Fruit fly (Drosophila melanogaster): ENCODE data around the gene Trxr1.

Trxr1 gene

DNA sequence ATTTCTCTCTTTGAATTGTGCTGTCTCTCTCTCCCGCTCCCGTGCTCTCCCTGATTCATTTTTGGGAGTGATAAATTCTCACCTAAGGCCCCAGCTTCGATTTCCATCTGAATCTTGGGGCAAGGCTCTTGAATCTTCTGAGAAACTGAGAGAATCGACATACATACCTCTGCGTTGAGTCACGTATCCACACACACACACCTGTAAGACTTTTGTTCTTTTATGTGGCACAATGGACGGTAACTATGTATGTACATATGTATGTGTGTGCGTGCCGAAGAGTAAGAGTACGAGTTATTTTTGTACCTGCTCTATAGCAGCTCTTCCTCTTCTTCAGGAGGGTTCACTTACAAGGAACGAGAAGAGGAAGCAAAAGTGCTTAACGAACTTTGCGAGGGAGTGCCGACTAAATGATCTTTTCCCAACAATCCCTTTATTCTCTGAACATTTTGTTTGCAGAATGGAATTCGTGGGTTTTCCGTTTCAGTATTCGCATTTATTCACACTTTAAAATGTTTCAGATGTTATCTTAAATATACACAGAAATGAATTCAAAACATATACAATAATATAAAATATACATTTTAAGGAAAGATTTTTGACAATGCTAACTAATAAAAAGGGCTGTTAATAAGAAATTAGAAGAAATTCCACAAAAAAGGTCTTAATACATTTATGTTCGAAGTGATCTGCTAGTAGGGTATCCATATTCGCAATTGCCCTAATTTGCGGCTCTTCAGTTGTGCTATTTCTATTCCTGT is 27.1 kb upstream of the Trxr1 start:
- TF ChIP-seq noc (tag; optimal IDR thresholded peaks at IDR 0.05), result no peak

DNA sequence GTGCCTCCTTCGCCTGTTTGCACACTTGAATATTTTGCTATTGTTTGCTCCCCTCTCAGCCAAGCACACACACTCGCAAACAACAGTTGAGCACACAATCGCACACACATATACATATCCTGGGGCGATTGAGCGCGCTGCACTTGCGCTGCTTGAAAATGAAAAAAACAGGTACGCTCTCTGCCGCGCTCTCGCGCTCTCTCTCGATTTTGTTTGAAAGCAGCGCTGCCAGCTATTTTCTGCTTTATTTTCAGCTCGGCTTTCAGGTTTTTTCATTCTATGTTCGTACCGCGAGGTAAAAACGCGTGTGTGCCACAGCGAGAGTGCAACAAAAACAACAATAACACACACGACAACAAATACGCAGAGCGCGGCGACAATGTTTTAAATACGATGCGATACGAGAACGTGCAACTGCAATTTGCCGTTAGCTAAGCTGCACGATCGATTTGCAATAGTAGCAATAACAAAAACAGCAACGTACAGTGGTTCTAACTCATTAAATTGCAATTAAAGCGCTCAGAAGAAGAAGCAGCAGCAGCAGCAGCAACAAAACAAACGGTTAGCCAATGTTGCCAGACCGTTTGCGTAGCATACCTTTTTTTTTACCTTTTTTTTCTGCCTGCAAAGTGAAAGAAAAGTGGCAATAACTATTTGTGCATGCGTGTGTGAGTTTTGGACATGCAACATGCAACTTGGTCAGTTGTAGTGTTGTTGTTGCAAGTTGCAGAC is 26.3 kb upstream of the Trxr1 start:
- TF ChIP-seq noc (tag; optimal IDR thresholded peaks at IDR 0.05), result no peak

DNA sequence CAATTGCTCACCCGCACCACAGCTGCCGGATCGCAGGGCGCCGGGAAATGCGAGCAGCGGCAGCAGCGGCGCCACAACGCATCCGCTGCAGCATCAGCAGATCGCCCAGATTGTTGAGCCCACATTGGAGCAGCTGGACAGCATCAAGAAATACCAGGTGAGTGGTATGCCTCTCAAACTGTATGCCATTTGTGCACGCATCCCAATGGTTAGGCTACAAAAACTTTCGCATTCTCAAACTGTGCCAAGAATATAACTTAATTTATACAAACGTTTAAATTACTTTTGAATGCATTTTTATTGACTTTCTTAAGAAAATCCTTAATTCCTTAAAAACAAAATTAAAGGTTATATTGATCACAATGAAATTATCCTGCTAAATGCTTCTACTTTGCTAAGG is 14.4 kb upstream of the Trxr1 start:
- TF ChIP-seq noc (tag; optimal IDR thresholded peaks at IDR 0.05), result no peak

dm6 chrX:8229918-8230699 is 12.2 kb upstream of the Trxr1 start:
- peak; percentile 65 for TF ChIP-seq noc (tag; optimal IDR thresholded peaks at IDR 0.05)

DNA sequence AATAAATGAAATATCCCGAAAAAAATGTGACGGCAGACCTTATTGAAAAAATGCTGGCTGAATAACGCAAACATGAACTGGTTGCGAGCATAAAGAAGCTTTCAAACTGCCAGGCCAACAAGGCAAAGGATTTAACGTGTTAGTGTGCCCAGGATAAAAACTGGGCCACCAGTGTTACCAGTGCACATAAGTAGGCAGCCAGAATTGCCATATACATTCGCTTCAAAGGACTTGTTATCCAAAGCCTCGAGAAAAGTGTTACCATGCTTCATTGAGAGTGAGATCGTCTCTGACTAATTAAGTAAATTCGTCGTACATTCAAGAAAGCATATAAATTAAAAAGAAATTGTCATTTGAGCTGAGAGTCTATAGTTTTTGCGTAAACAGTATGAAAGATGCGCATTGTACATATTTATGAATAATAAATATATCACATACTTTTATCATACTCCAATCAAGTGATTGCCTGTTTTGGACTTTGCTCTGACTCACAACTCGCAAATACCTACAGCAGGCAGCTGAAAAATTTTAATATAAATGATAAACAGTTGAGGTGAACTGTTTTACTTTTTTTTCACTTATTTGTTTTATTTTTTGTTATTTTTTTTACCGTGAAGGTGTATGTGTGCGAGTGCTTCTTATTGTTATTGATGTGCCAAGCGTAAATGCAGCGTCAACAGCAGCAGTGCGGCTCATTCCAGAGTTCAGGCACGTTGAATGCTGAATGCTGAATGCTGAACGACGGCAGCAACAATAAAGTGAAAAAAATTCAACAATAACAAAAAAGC is 10.9 kb upstream of the Trxr1 start:
- TF ChIP-seq noc (tag; optimal IDR thresholded peaks at IDR 0.05), result no peak

- TF ChIP-seq noc (tag; optimal IDR thresholded peaks at IDR 0.05), result peak; percentile 77
Observed at dm6 chrX:8233167-8233566, 9.2 kb upstream of the Trxr1 start.

- no peak for TF ChIP-seq noc (tag; optimal IDR thresholded peaks at IDR 0.05)
Observed at dm6 chrX:8233915-8234565, 8.3 kb upstream of the Trxr1 start.

DNA sequence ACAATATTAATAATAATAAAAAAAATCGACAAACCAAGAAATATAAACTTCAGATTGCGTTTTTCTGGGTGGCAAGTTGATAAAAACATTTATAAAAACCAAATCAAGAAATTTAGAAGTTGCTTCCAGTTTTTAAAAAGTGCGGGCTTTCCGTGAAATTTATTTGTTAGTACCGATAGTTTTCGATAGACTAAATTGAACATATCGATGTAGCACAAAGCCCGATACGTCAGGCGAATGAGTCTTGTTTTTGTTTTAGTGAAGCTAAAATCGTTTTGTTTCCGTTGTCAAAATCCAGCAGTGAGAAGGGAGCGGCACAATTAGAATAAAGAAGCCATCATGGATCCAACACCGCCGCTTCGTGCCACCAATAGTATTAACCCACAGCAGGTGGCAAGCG is 1.9 kb upstream of the Trxr1 start, which contains the start of gene CG2147:
TSS of gene CG2147 (plus strand) at position 254 of the 400 bp plus-strand sequence.
- no peak for TF ChIP-seq noc (tag; optimal IDR thresholded peaks at IDR 0.05)

- TF ChIP-seq noc (tag; optimal IDR thresholded peaks at IDR 0.05), result no peak
Observed at dm6 chrX:8243251-8243650, 923 bp downstream of the Trxr1 start.

DNA sequence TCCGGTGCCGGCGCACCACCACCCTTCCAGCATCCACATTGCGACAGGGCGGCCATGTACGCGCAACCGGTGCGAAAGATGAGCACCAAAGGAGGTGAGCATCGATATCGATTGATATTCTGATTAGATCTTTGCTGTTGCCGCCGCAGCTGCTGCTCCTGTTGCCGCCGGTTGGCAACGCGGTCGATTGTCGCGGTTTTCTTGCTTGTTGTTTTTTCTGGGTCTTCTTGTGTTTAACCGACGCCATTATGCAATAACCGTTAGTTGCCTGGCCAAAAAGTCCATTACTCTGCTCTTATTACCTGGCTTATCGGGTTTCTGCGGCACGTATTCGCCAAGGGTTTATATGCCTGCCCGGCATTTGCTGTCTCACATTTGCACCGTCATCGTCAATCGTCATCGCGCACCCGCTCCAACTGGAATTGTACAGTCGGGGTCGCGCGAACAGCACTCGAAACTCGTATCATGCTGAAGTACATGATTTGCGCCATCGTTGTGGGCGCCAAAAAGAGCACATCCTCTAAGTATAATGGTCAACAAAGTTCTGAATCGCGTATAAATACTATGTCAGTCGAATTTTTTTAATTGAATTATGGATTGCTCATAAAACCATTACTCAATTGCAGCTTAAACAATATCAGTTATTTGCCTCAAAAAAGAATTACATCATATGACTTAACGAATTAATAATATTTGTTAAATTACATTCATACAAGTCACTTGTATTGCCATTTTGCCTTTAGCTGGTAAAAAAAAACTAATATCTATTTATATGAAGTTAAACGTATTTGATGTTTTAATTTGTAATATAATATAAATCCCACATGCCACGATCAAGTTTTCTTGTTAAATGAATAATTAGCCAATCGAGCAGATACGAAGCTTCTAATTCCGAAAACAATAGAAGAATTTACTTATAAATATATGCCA is 1.9 kb downstream of the Trxr1 start, which contains the start of gene sni:
TSS of gene sni (minus strand) at position 51 of the 930 bp plus-strand sequence.
- TF ChIP-seq noc (tag; optimal IDR thresholded peaks at IDR 0.05), result peak; percentile 43

DNA sequence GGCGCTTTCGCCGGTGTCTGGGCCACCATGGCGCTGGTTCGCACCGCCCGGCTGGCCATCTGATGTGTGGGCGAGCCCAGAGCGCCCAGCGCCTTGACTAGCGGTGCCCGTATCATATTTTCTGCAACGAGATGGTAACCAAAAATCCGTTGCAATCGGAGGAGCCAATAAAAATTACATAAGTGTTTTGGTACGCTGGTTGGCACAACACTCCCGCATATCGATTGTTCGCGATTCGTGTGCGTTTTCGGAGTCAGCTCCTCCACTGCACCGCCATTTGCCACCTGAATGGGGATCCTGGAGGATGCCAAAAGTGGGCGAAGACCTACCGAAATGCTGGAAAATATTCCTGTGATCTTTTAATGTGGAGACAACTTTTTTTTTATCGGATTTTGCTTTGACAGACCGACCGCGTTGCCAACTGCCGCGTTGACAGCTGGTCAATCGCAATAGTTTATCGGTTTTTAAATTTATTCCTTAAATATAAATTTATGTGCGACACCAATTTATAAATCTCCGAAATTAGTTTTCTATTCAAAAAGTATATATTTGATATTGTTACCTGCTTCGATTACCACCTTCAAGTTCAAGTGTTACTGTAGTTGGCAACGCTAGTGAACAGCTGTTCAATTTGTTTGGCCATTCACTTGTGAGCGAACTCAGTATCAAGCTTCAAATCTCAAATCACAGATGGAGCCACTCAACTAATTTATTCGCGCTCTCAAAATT is 9.1 kb downstream of the Trxr1 start, which contains the start of gene ND-75:
TSS of gene ND-75 (minus strand) at position 420 of the 729 bp plus-strand sequence.
- TF ChIP-seq noc (tag; optimal IDR thresholded peaks at IDR 0.05), result no peak

DNA sequence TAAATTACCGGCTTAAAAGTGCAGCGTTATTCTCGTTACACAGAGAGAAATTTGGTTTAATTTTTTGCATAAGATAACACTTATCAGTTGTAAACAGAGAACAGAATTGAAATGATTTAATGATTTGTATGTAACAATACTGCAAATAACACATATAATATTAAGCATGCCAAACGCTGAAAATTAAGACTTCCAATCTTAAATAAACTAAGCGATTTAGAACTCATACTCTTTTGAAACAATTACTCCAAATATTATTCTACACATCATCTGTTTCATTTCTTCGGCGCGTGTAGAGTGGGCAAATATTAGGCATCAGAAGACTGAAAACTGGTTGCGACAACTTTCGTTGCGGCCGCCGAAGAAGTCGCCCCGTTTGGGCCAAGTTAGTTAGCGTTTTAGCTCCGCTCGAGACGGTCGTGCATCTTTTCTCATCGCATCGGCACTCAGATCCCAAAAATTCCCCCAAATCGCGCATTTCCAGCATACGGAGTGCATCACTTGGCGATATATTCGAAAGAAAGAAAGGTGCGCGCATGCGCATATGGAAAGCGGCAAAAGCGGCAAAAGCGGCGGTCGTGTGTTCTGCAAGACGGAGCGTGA is 10.1 kb downstream of the Trxr1 start, which contains the start of gene CG1632:
TSS of gene CG1632 (plus strand) at position 387 of the 603 bp plus-strand sequence.
- TF ChIP-seq noc (tag; optimal IDR thresholded peaks at IDR 0.05), result no peak

Data from whole organism, larva.